Fruit fly (Drosophila melanogaster): ENCODE measurements around the gene uif.

DNA sequence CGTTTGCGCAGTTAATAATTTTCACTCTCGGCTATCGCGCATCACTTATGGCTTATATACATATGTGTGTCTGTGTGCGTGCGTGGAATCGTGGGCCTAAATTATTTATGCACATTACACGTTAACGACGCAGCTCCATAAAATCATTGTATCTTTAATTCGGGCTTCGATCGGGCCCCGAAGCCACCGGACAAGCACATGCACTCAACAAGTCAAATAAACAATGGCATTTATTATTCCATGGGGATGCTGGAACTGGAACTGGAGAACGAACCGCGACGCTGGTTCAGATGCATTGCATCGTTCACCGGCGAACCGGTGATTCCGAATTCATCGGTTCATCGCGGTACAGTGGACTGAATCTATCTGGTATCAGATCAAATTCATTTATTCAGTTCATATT lies 61.6 kb downstream of the uif start, which contains the start of gene ihog:
- TF ChIP-seq insv (optimal IDR thresholded peaks at IDR 0.05) (no peak), Myc (optimal IDR thresholded peaks at IDR 0.05) (no peak), psq (optimal IDR thresholded peaks at IDR 0.05) (no peak)
